Fruit fly (Drosophila melanogaster) whole organism, prepupa: ENCODE data around the gene NijB.

Source experiments
- CG32006 ChIP-seq: fragments of 200-800 bp; sonication (Bioruptor generic); optimal IDR thresholded peaks from 3 replicates; lab custom pipeline; 2017; ENCODE audit warnings: missing biosample characterization, mild to moderate bottlenecking, missing genetic modification characterization
- CG4318 ChIP-seq: fragments of 200-800 bp; sonication (Bioruptor generic); optimal IDR thresholded peaks from 3 replicates; lab custom pipeline; 2017; ENCODE audit warnings: missing biosample characterization, mild to moderate bottlenecking, missing genetic modification characterization
- CG9139 ChIP-seq: fragments of 200-800 bp; sonication (Bioruptor generic); optimal IDR thresholded peaks from 3 replicates; lab custom pipeline; 2017; ENCODE audit warnings: missing biosample characterization, mild to moderate bottlenecking, missing genetic modification characterization
- Eip93F ChIP-seq: fragments of 200-800 bp; sonication (Bioruptor generic); optimal IDR thresholded peaks from 2 replicates; lab custom pipeline; 2016; ENCODE audit warnings: missing biosample characterization, mild to moderate bottlenecking, missing genetic modification characterization
- Gug ChIP-seq: fragments of 200-800 bp; sonication (Bioruptor generic); IDR thresholded peaks from 2 replicates; pipeline ENCODE4 v1.3.6; 2022; ENCODE audit warnings: missing biosample characterization, missing genetic modification characterization
- dsx ChIP-seq: fragments of 200-800 bp; optimal IDR thresholded peaks from 3 replicates; lab custom pipeline; 2019; ENCODE audit warnings: missing biosample characterization, mild to moderate bottlenecking, missing genetic modification characterization, moderate library complexity; ENCODE audit not compliant: poor library complexity, severe bottlenecking

DNA sequence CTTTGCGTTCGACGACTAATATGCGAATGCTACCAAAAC is 46.1 kb upstream of the NijB start, which contains the start of gene Indy:
- TF ChIP-seq dsx (no peak), Eip93F (GFP tag; lab: Kevin White, UChicago) (no peak), CG4318 (no peak), Gug (no peak), CG32006 (GFP tag; lab: Kevin White, UChicago) (no peak), CG9139 (no peak)
